Worm (Caenorhabditis elegans) whole organism, L4 larva: Measurements from ENCODE around the gene C49F8.15.

Experiments
- D1046.2 ChIP-seq: fragments of 200-800 bp; sonication (Bioruptor generic); IDR thresholded peaks from 2 replicates; pipeline ENCODE4 v1.3.6; 2022; ENCODE audit warnings: missing genetic modification characterization, missing compliant biosample characterization
- F10B5.3 ChIP-seq: sonication (generic microtip); optimal IDR thresholded peaks from 2 replicates; lab custom pipeline; 2016; ENCODE audit warnings: mild to moderate bottlenecking, missing genetic modification characterization, missing compliant biosample characterization
- F26F4.8 ChIP-seq: fragments of 200-800 bp; sonication (Bioruptor generic); conservative IDR thresholded peaks from 2 replicates; pipeline ENCODE4 v1.3.6; 2022; ENCODE audit warnings: missing genetic modification characterization, missing compliant biosample characterization
- R02D3.7 ChIP-seq: fragments of 150-350 bp; sonication (generic microtip); optimal IDR thresholded peaks from 3 replicates; lab custom pipeline; 2014; ENCODE audit warnings: missing biosample characterization, missing genetic modification characterization
- T26A8.4 ChIP-seq: fragments of 200-800 bp; sonication (Bioruptor generic); IDR thresholded peaks from 2 replicates; pipeline ENCODE4 v1.3.6; 2022; ENCODE audit warnings: missing genetic modification characterization, missing compliant biosample characterization
- Y105C5A.15 ChIP-seq: fragments of 200-800 bp; sonication (Bioruptor generic); IDR thresholded peaks from 2 replicates; pipeline ENCODE4 v1.3.6; 2022; ENCODE audit warnings: missing genetic modification characterization, missing compliant biosample characterization
- Y48G9A.11 ChIP-seq: fragments of 200-800 bp; sonication (Bioruptor generic); IDR thresholded peaks from 2 replicates; pipeline ENCODE4 v1.3.6; 2022; ENCODE audit warnings: missing genetic modification reagents, missing genetic modification characterization, missing compliant biosample characterization
- ZK546.5 ChIP-seq, 2 experiments: sonication (generic microtip); optimal IDR thresholded peaks; 2 replicates each; lab custom pipeline; 2017; ENCODE audit warnings: missing biosample characterization in 2 of 2, missing genetic modification characterization in 2 of 2
- aha-1 ChIP-seq: fragments of 150-350 bp; peaks from one replicate; lab custom pipeline; 2014; ENCODE audit warnings: missing biosample characterization, missing genetic modification characterization
- aly-2 ChIP-seq: sonication (generic microtip); optimal IDR thresholded peaks from 2 replicates; lab custom pipeline; 2018; ENCODE audit warnings: missing biosample characterization, missing genetic modification characterization
- ama-1 ChIP-seq: fragments of 150-350 bp; optimal IDR thresholded peaks from 2 replicates; lab custom pipeline; 2014; ENCODE audit warnings: inconsistent platforms, mixed read lengths
- arid-1 ChIP-seq: fragments of 200-800 bp; sonication (Bioruptor generic); conservative IDR thresholded peaks from 2 replicates; pipeline ENCODE4 v1.3.6; 2022; ENCODE audit warnings: missing genetic modification reagents, missing genetic modification characterization, missing compliant biosample characterization
- ceh-20 ChIP-seq: fragments of 200-800 bp; sonication (Bioruptor generic); IDR thresholded peaks from 2 replicates; pipeline ENCODE4 v1.3.6; 2022; ENCODE audit warnings: missing genetic modification reagents, missing genetic modification characterization, missing compliant biosample characterization
- ces-1 ChIP-seq: fragments of 150-350 bp; sonication (generic microtip); optimal IDR thresholded peaks from 4 replicates; lab custom pipeline; 2014; ENCODE audit warnings: missing biosample characterization, missing genetic modification reagents, missing genetic modification characterization
- cey-2 ChIP-seq: sonication (generic microtip); optimal IDR thresholded peaks from 3 replicates; lab custom pipeline; 2017; ENCODE audit warnings: missing genetic modification characterization, mild to moderate bottlenecking, missing compliant biosample characterization, antibody characterized with exemption, borderline replicate concordance; ENCODE audit not compliant: insufficient read depth
- daf-12 ChIP-seq: fragments of 150-350 bp; optimal IDR thresholded peaks from 2 replicates; lab custom pipeline; 2014; ENCODE audit warnings: missing biosample characterization, missing genetic modification reagents, missing genetic modification characterization
- daf-19 ChIP-seq: fragments of 200-800 bp; sonication (Bioruptor generic); conservative IDR thresholded peaks from 2 replicates; pipeline ENCODE4 v1.3.6; 2022; ENCODE audit warnings: missing genetic modification characterization, missing compliant biosample characterization
- duxl-1 ChIP-seq: sonication (generic microtip); optimal IDR thresholded peaks from 2 replicates; lab custom pipeline; 2016; ENCODE audit warnings: mild to moderate bottlenecking, missing genetic modification characterization, moderate library complexity, missing compliant biosample characterization; ENCODE audit not compliant: poor library complexity
- dve-1 ChIP-seq: sonication (generic microtip); optimal IDR thresholded peaks from 2 replicates; lab custom pipeline; 2017; ENCODE audit warnings: antibody characterized with exemption, mild to moderate bottlenecking, missing genetic modification characterization, missing compliant biosample characterization; ENCODE audit not compliant: insufficient read depth
- egl-27 ChIP-seq: sonication (generic microtip); optimal IDR thresholded peaks from 3 replicates; lab custom pipeline; 2017; ENCODE audit warnings: missing biosample characterization, missing genetic modification reagents, missing genetic modification characterization
- fkh-10 ChIP-seq: fragments of 150-350 bp; optimal IDR thresholded peaks from 2 replicates; lab custom pipeline; 2014; ENCODE audit warnings: missing biosample characterization, missing genetic modification reagents, missing genetic modification characterization
- gei-8 ChIP-seq: fragments of 200-800 bp; sonication (Bioruptor generic); optimal IDR thresholded peaks from 2 replicates; lab custom pipeline; 2018; ENCODE audit warnings: mild to moderate bottlenecking, missing genetic modification characterization, missing compliant biosample characterization
- hif-1 ChIP-seq, 2 experiments: sonication (generic microtip); optimal IDR thresholded peaks; 2 replicates each; lab custom pipeline; 2016 to 2017; ENCODE audit warnings: missing compliant biosample characterization in 2 of 2, missing genetic modification characterization in 2 of 2, missing genetic modification reagents in 2 of 2, missing genotype in 2 of 2, mild to moderate bottlenecking in 1 of 2
- hlh-30 ChIP-seq: sonication (generic microtip); optimal IDR thresholded peaks from 2 replicates; lab custom pipeline; 2017; ENCODE audit warnings: antibody characterized with exemption, mild to moderate bottlenecking, missing genetic modification characterization, missing compliant biosample characterization; ENCODE audit not compliant: insufficient read depth
- jun-1 ChIP-seq: fragments of 150-350 bp; optimal IDR thresholded peaks from 2 replicates; lab custom pipeline; 2014; ENCODE audit warnings: missing biosample characterization, missing genetic modification reagents, missing genetic modification characterization
- lim-7 ChIP-seq: fragments of 200-800 bp; sonication (Bioruptor generic); IDR thresholded peaks from 2 replicates; pipeline ENCODE4 v1.3.6; 2022; ENCODE audit warnings: missing genetic modification characterization, missing compliant biosample characterization
- lin-13 ChIP-seq: fragments of 150-350 bp; optimal IDR thresholded peaks from 2 replicates; lab custom pipeline; 2014; ENCODE audit warnings: missing biosample characterization, missing genetic modification reagents, missing genetic modification characterization
- lin-38 ChIP-seq: fragments of 200-800 bp; sonication (Bioruptor generic); IDR thresholded peaks from 2 replicates; pipeline ENCODE4 v1.3.6; 2022; ENCODE audit warnings: missing genetic modification reagents, missing genetic modification characterization, missing compliant biosample characterization
- lin-39 ChIP-seq: fragments of 150-350 bp; optimal IDR thresholded peaks from 2 replicates; lab custom pipeline; 2014; ENCODE audit warnings: missing biosample characterization, missing genetic modification reagents, missing genetic modification characterization
- madf-5 ChIP-seq, 2 experiments: fragments of 200-800 bp; sonication (Bioruptor generic); IDR thresholded peaks; 2 replicates each; pipeline ENCODE4 v1.3.6; 2022; ENCODE audit warnings: missing compliant biosample characterization in 2 of 2, missing genetic modification characterization in 2 of 2
- mdl-1 ChIP-seq, 2 experiments: fragments of 150-350 bp in 1 of 2; sonication (generic microtip) in 1 of 2; optimal IDR thresholded peaks; 2 replicates each; lab custom pipeline; 2014 to 2017; ENCODE audit warnings: missing biosample characterization in 2 of 2, missing genetic modification characterization in 2 of 2
- mdt-29 ChIP-seq: fragments of 200-800 bp; sonication (Bioruptor generic); IDR thresholded peaks from 2 replicates; pipeline ENCODE4 v1.3.6; 2022; ENCODE audit warnings: missing genetic modification reagents, missing genetic modification characterization, missing compliant biosample characterization
- mep-1 ChIP-seq: fragments of 150-350 bp; sonication (generic microtip); optimal IDR thresholded peaks from 3 replicates; lab custom pipeline; 2014; ENCODE audit warnings: missing biosample characterization, missing genetic modification characterization
- nhr-102 ChIP-seq: sonication (generic microtip); optimal IDR thresholded peaks from 2 replicates; lab custom pipeline; 2016; ENCODE audit warnings: mild to moderate bottlenecking, missing genetic modification characterization, moderate library complexity, missing compliant biosample characterization
- nhr-28 ChIP-seq: fragments of 150-350 bp; optimal IDR thresholded peaks from 2 replicates; lab custom pipeline; 2014; ENCODE audit warnings: missing biosample characterization, missing genetic modification characterization
- nhr-48 ChIP-seq: sonication (generic microtip); optimal IDR thresholded peaks from 2 replicates; lab custom pipeline; 2016; ENCODE audit warnings: mild to moderate bottlenecking, missing genetic modification characterization, missing compliant biosample characterization
- nhr-6 ChIP-seq: fragments of 150-350 bp; optimal IDR thresholded peaks from 2 replicates; lab custom pipeline; 2014; ENCODE audit warnings: missing biosample characterization, missing genetic modification characterization
- nhr-76 ChIP-seq: fragments of 150-350 bp; optimal IDR thresholded peaks from 2 replicates; lab custom pipeline; 2014; ENCODE audit warnings: missing biosample characterization, missing genetic modification characterization
- nhr-77 ChIP-seq: fragments of 150-350 bp; optimal IDR thresholded peaks from 2 replicates; lab custom pipeline; 2014; ENCODE audit warnings: missing biosample characterization, missing genetic modification characterization
- pqm-1 ChIP-seq: sonication (generic microtip); optimal IDR thresholded peaks from 2 replicates; lab custom pipeline; 2017; ENCODE audit warnings: missing biosample characterization, missing genetic modification characterization
- rbr-2 ChIP-seq: sonication (generic microtip); optimal IDR thresholded peaks from 2 replicates; lab custom pipeline; 2016; ENCODE audit warnings: missing genotype, missing genetic modification characterization, missing compliant biosample characterization
- saeg-2 ChIP-seq: fragments of 200-800 bp; sonication (Bioruptor generic); IDR thresholded peaks from 2 replicates; pipeline ENCODE4 v1.3.6; 2022; ENCODE audit warnings: missing genetic modification reagents, missing genetic modification characterization, missing compliant biosample characterization
- snpc-1.2 ChIP-seq: fragments of 200-800 bp; sonication (Bioruptor generic); IDR thresholded peaks from 2 replicates; pipeline ENCODE4 v1.3.6; 2022; ENCODE audit warnings: missing genetic modification reagents, missing genetic modification characterization, missing compliant biosample characterization
- spr-1 ChIP-seq: sonication (generic microtip); optimal IDR thresholded peaks from 2 replicates; lab custom pipeline; 2016; ENCODE audit warnings: mild to moderate bottlenecking, missing genetic modification characterization, missing compliant biosample characterization
- spr-3 ChIP-seq: fragments of 200-800 bp; sonication (Bioruptor generic); optimal IDR thresholded peaks from 2 replicates; lab custom pipeline; 2018; ENCODE audit warnings: mild to moderate bottlenecking, missing genetic modification characterization, missing compliant biosample characterization
- tag-97 ChIP-seq: fragments of 200-800 bp; sonication (Bioruptor generic); IDR thresholded peaks from 2 replicates; pipeline ENCODE4 v1.3.6; 2022; ENCODE audit warnings: missing genetic modification characterization, missing compliant biosample characterization
- tra-1 ChIP-seq: fragments of 200-800 bp; sonication (Bioruptor generic); IDR thresholded peaks from 2 replicates; pipeline ENCODE4 v1.3.6; 2022; ENCODE audit warnings: missing genetic modification reagents, missing genetic modification characterization, missing compliant biosample characterization
- unc-62 ChIP-seq, 3 experiments: fragments of 150-350 bp in 1 of 3; sonication (generic microtip); optimal IDR thresholded peaks in 2 of 3; peaks in 1 of 3; 1 replicate in 1 of 3; 2 replicates in 2 of 3; lab custom pipeline; 2014 to 2017; ENCODE audit warnings: missing biosample characterization in 3 of 3, missing genetic modification characterization in 3 of 3, missing genetic modification reagents in 3 of 3, missing genotype in 1 of 3
- vab-7 ChIP-seq: fragments of 200-800 bp; sonication (Bioruptor generic); IDR thresholded peaks from 2 replicates; pipeline ENCODE4 v1.3.6; 2022; ENCODE audit warnings: missing genetic modification reagents, missing genetic modification characterization, missing compliant biosample characterization
- zag-1 ChIP-seq: fragments of 150-350 bp; optimal IDR thresholded peaks from 2 replicates; lab custom pipeline; 2014; ENCODE audit warnings: missing biosample characterization, missing genetic modification characterization
- zfp-2 ChIP-seq: sonication (generic microtip); optimal IDR thresholded peaks from 2 replicates; lab custom pipeline; 2016; ENCODE audit warnings: mild to moderate bottlenecking, missing genetic modification characterization, missing compliant biosample characterization

C49F8.15 gene

DNA sequence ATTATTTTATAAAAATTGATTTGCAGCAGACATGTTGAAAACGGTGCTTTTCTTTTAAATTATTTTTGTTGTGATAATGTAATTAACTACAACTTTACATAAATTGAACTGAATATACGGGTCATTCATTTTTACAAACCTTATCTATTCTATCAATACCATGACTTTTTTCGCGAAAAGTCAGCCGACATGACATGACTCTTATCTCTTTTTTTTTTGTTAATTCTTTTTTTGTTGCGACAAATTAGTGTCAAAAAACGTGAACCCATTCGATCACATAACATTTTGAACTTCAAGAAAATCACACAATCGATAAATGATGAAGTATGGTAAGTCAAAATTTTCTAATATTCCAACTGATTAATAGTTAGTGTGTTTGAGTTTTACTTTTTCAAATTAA is 34.4 kb downstream of the C49F8.15 start, which contains the start of gene sir-2.2 (continued):
- TF ChIP-seq arid-1 (GFP tag; lab: Robert Waterston, UW) (no peak), hlh-30 (tag; lab: Kevin White, UChicago) (peak; percentile 79), nhr-102 (tag; lab: Kevin White, UChicago) (no peak), nhr-76 (no peak), pqm-1 (peak; percentile 26), aha-1 (tag; lab: Kevin White, UChicago) (no peak), tag-97 (GFP tag; lab: Robert Waterston, UW) (no peak), cey-2 (tag; lab: Kevin White, UChicago) (no peak), Y48G9A.11 (GFP tag; lab: Robert Waterston, UW) (no peak), lin-38 (GFP tag; lab: Robert Waterston, UW) (no peak), nhr-77 (tag; lab: Kevin White, UChicago) (peak; percentile 42), rbr-2 (tag; lab: Kevin White, UChicago) (no peak), aly-2 (tag; lab: Kevin White, UChicago) (no peak), mdt-29 (GFP tag; lab: Robert Waterston, UW) (no peak), madf-5 (GFP tag; IDR thresholded peaks at IDR 0.05; lab: Robert Waterston, UW) (no peak), F10B5.3 (tag; lab: Kevin White, UChicago) (no peak), mep-1 (tag; lab: Kevin White, UChicago) (no peak), zag-1 (tag; lab: Kevin White, UChicago) (no peak), fkh-10 (GFP tag; lab: Kevin White, UChicago) (no peak), mdl-1 (tag; optimal IDR thresholded peaks at IDR 0.05; lab: Kevin White, UChicago) (peak in 1 of 2 experiments; percentile 19), F26F4.8 (GFP tag; lab: Robert Waterston, UW) (no peak), daf-19 (GFP tag; lab: Robert Waterston, UW) (no peak), snpc-1.2 (GFP tag; lab: Robert Waterston, UW) (no peak), duxl-1 (tag; lab: Kevin White, UChicago) (no peak), ceh-20 (GFP tag; lab: Robert Waterston, UW) (0 out of 2 replicates have a peak, but pooled peaks have one; percentile 15), zfp-2 (tag; lab: Kevin White, UChicago) (no peak), vab-7 (GFP tag; lab: Robert Waterston, UW) (no peak), egl-27 (no peak), Y105C5A.15 (GFP tag; lab: Robert Waterston, UW) (no peak), jun-1 (tag; lab: Kevin White, UChicago) (no peak), T26A8.4 (GFP tag; lab: Robert Waterston, UW) (peak; percentile 14; the same call in 1 of the 2 replicates), ama-1 (lab: Kevin White, UChicago) (no peak), nhr-48 (peak; percentile 39), lin-39 (tag; lab: Kevin White, UChicago) (no peak), R02D3.7 (tag; lab: Kevin White, UChicago) (no peak), nhr-28 (peak; percentile 62), tra-1 (peak; percentile 57; the same call in 1 of the 2 replicates), nhr-6 (no peak)

DNA sequence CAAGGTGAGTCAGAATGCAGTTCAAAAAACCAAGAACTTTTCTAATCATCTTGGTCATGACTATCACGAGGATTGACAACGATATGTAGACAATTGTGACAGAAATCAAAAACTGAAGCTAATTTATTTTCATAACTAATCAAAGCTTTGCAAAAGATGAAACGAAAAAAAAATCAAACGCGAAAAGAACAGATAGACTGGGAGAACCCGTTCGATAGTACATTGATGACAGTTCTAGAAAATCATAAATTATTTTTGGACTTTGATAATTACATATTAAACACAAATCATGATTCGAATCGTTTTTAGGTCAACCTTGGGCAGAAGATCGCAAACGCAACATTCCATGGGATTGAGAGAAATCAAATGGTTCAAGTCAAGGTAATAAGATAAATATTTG is 37.3 kb downstream of the C49F8.15 start:
- TF ChIP-seq spr-3 (GFP tag; lab: Kevin White, UChicago) (no peak), saeg-2 (no peak), hlh-30 (tag; lab: Kevin White, UChicago) (peak; percentile 67), lim-7 (GFP tag; lab: Robert Waterston, UW) (no peak), arid-1 (GFP tag; lab: Robert Waterston, UW) (no peak), D1046.2 (GFP tag; lab: Robert Waterston, UW) (no peak), ces-1 (GFP tag; lab: Kevin White, UChicago) (no peak), daf-12 (tag; lab: Kevin White, UChicago) (no peak), spr-1 (tag; lab: Kevin White, UChicago) (no peak), dve-1 (tag; lab: Kevin White, UChicago) (no peak), F10B5.3 (tag; lab: Kevin White, UChicago) (no peak), gei-8 (GFP tag; lab: Kevin White, UChicago) (no peak), ceh-20 (GFP tag; lab: Robert Waterston, UW) (peak; percentile 58), pqm-1 (no peak), hif-1 (tag; optimal IDR thresholded peaks at IDR 0.05; lab: Kevin White, UChicago) (no peak), nhr-48 (peak; percentile 53), unc-62 (GFP tag; optimal IDR thresholded peaks at IDR 0.05 in 1 of 2; lab: Kevin White, UChicago) (peak in 1 of 2 experiments; percentile 98), unc-62 (tag; optimal IDR thresholded peaks at IDR 0.05; lab: Kevin White, UChicago) (no peak), ZK546.5 (tag; optimal IDR thresholded peaks at IDR 0.05; lab: Kevin White, UChicago) (no peak), lin-13 (GFP tag; lab: Kevin White, UChicago) (no peak)
